Worm (Caenorhabditis elegans): ENCODE measurements around the gene emb-8.

Gene emb-8

DNA sequence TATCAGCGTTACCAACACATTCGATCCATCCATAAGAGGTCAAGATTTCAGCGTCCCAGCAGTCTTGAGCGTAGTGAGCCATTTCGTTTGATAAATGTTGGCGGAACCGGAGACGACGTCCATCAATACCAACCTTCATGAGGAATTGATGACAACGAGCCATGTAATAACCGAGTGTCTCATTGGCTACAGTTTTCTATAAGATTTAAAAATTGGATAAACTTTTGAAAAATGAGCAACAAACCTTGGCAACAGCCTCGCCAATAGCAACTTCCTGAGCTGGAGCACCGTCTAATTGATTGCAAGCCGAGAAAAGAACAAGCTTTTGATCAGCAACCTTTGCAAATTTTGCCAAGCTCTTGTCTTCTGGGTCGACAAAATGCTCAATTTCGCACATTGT is 38.7 kb downstream of the emb-8 start:
- TF ChIP-seq ZK185.1 (tag; optimal IDR thresholded peaks at IDR 0.05; ENCODE audit: poor library complexity, severe bottlenecking): no peak
- TF ChIP-seq zim-3 (tag; optimal IDR thresholded peaks at IDR 0.05): no peak
- TF ChIP-seq pbrm-1 (GFP tag; IDR thresholded peaks at IDR 0.05): no peak
- TF ChIP-seq ets-4 (GFP tag; optimal IDR thresholded peaks at IDR 0.05): no peak
- no peak for TF ChIP-seq D2030.7 (GFP tag; IDR thresholded peaks at IDR 0.05)
- no peak for TF ChIP-seq aptf-2 (GFP tag; conservative IDR thresholded peaks at IDR 0.05)
- TF ChIP-seq Y67H2A.10 (GFP tag; conservative IDR thresholded peaks at IDR 0.05): no peak
- no peak for TF ChIP-seq fkh-3 (tag; optimal IDR thresholded peaks at IDR 0.05)
- TF ChIP-seq sdz-38 (tag; optimal IDR thresholded peaks at IDR 0.05): no peak
- no peak for TF ChIP-seq ceh-27 (GFP tag; optimal IDR thresholded peaks at IDR 0.05)
- TF ChIP-seq F57A8.1 (GFP tag; optimal IDR thresholded peaks at IDR 0.05): no peak
- no peak for TF ChIP-seq egrh-3 (GFP tag; IDR thresholded peaks at IDR 0.05)
- no peak for TF ChIP-seq Y95B8A.8 (GFP tag; IDR thresholded peaks at IDR 0.05)
- TF ChIP-seq ztf-6 (GFP tag; IDR thresholded peaks at IDR 0.05): no peak
- no peak for TF ChIP-seq mes-4 (tag; optimal IDR thresholded peaks at IDR 0.05)

DNA sequence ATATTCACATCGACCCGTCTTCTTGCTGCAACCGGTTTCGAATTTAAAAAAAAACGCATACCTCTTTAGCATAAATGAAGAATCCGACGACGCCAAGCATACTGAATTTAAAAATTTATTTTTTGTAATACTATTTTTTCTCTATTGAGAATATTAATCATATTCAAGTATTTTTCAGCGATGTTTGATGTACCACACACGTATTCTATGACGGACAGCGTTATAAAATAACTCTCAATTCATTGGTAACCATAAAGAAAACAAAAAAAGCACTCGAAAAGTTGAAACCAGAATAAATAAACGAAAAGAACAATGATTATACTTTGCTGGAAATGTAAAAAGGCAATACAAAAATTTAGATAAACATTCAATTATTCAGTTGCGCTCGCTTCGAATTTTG is 40.0 kb downstream of the emb-8 start, which contains the start of gene T10F2.5:
Gene T10F2.5 (minus strand): TSS at position 101 of the 400 bp plus-strand sequence.
- no peak for TF ChIP-seq unc-130 (GFP tag; optimal IDR thresholded peaks at IDR 0.05)
- peak; percentile 14 for TF ChIP-seq hrde-1 (tag; optimal IDR thresholded peaks at IDR 0.05; ENCODE audit: borderline replicate concordance)
- no peak for TF ChIP-seq pbrm-1 (GFP tag; IDR thresholded peaks at IDR 0.05)
- no peak for TF ChIP-seq ztf-22 (GFP tag; optimal IDR thresholded peaks at IDR 0.05)
- TF ChIP-seq Y53G8AR.9 (GFP tag; conservative IDR thresholded peaks at IDR 0.05): no peak
- TF ChIP-seq ceh-58 (GFP tag; IDR thresholded peaks at IDR 0.05): no peak

ce11 chrIII:5158674-5159073 is 40.8 kb downstream of the emb-8 start, which contains the start of gene oxy-4:
Gene oxy-4 (minus strand): TSS chrIII:5158774.
- TF ChIP-seq sptf-2 (GFP tag; optimal IDR thresholded peaks at IDR 0.05) (no peak), Y95B8A.8 (GFP tag; IDR thresholded peaks at IDR 0.05) (no peak), unc-130 (GFP tag; optimal IDR thresholded peaks at IDR 0.05) (no peak), ztf-22 (GFP tag; optimal IDR thresholded peaks at IDR 0.05) (no peak), ceh-58 (GFP tag; IDR thresholded peaks at IDR 0.05) (no peak), let-607 (tag; optimal IDR thresholded peaks at IDR 0.05) (no peak), D2030.7 (GFP tag; IDR thresholded peaks at IDR 0.05) (no peak), chd-7 (tag; optimal IDR thresholded peaks at IDR 0.05) (no peak), aptf-3 (GFP tag; IDR thresholded peaks at IDR 0.05) (no peak), mcd-1 (GFP tag; IDR thresholded peaks at IDR 0.05) (no peak), pbrm-1 (GFP tag; IDR thresholded peaks at IDR 0.05) (no peak), nhr-90 (tag; optimal IDR thresholded peaks at IDR 0.05) (no peak)

ce11 chrIII:5155393-5155792 is 44.1 kb downstream of the emb-8 start:
- TF ChIP-seq ceh-100 (GFP tag; IDR thresholded peaks at IDR 0.05): no peak
- no peak for TF ChIP-seq F57C9.4 (tag; optimal IDR thresholded peaks at IDR 0.05)
- TF ChIP-seq B0261.1 (tag; optimal IDR thresholded peaks at IDR 0.05): no peak
- TF ChIP-seq bed-1 (GFP tag; IDR thresholded peaks at IDR 0.05): no peak
- TF ChIP-seq lir-1 (GFP tag; conservative IDR thresholded peaks at IDR 0.05): no peak
- no peak for TF ChIP-seq lin-40 (tag; optimal IDR thresholded peaks at IDR 0.05)
- 0 out of 2 replicates have a peak, but pooled peaks have one; percentile 31 for TF ChIP-seq Y79H2A.3 (GFP tag; conservative IDR thresholded peaks at IDR 0.05)
- 0 out of 2 replicates have a peak, but pooled peaks have one; percentile 41 for TF ChIP-seq Y56A3A.18 (GFP tag; IDR thresholded peaks at IDR 0.05)
- no peak for TF ChIP-seq athp-1 (tag; optimal IDR thresholded peaks at IDR 0.05)
- TF ChIP-seq lsl-1 (GFP tag; optimal IDR thresholded peaks at IDR 0.05): peak; percentile 2
- TF ChIP-seq F49E8.2 (tag; optimal IDR thresholded peaks at IDR 0.05; ENCODE audit: insufficient read depth): peak; percentile 57
- TF ChIP-seq Y53G8AR.9 (GFP tag; conservative IDR thresholded peaks at IDR 0.05): peak; percentile 54; the same call in 1 of the 2 replicates

All from whole organism, young adult.